Fruit fly (Drosophila melanogaster): ENCODE data around the gene CG15056.

The CG15056 gene

DNA sequence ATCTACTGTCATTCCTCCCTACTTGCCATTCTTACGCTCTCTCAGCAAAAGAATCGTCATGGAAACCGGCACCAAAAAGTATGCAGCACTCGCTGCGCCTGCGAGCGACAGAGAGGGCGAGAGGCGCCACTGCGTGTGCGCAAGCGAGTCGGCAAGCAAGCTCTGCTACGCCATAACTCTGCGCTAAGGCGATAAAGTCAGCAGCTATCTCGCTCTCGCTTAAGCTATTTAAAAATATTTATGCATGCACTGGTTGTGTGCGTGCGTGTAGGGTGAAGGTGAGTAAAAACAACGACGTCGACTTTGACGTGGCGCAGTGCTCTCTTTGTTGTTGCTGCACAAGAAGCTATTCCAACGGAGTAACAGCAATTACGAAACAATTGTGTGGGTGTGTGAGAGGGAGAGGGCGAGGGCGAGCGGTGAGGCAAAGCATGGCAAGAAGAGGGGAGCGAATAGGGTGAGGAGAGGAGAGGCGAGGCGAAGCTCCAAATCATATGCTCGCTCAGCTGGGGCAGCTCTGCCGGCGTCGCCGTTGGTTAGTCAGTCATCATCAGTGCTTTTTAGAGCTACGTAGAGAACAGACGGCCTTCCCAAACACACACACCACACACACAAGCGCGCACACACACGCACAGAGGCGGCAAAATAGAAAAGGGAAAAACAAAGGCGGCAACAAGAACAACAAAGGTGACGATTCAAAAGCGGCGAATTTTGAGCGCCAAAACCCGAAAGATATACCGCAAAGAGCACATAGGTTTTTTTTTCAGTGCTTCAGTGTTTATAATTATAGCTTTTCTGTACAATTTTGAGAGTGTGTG lies 49.0 kb upstream of the CG15056 start, which contains the start of gene CrebB (continued):
- TF ChIP-seq CG9797 (GFP tag; optimal IDR thresholded peaks at IDR 0.05) (no peak), maf-S (GFP tag; optimal IDR thresholded peaks at IDR 0.05) (no peak), Hr3 (GFP tag; optimal IDR thresholded peaks at IDR 0.05) (no peak), nau (GFP tag; optimal IDR thresholded peaks at IDR 0.05) (no peak), jigr1 (GFP tag; IDR thresholded peaks at IDR 0.05) (no peak), caup (GFP tag; optimal IDR thresholded peaks at IDR 0.05; ENCODE audit: severe bottlenecking) (peak; percentile 17), Side (GFP tag; optimal IDR thresholded peaks at IDR 0.05) (no peak), CG14667 (GFP tag; IDR thresholded peaks at IDR 0.05) (no peak), CG17361 (GFP tag; IDR thresholded peaks at IDR 0.05) (no peak), NK7.1 (GFP tag; optimal IDR thresholded peaks at IDR 0.05) (no peak), Mes4 (GFP tag; optimal IDR thresholded peaks at IDR 0.05) (no peak), CG1603 (tag; optimal IDR thresholded peaks at IDR 0.05) (peak; percentile 21), CG2120 (GFP tag; optimal IDR thresholded peaks at IDR 0.05) (peak; percentile 26), cato (GFP tag; optimal IDR thresholded peaks at IDR 0.05; ENCODE audit: borderline replicate concordance) (no peak), ranshi (GFP tag; IDR thresholded peaks at IDR 0.05) (no peak), sc (optimal IDR thresholded peaks at IDR 0.05) (no peak), sc (GFP tag; optimal IDR thresholded peaks at IDR 0.05) (no peak), CG8924 (tag; optimal IDR thresholded peaks at IDR 0.05) (no peak), vnd (GFP tag; IDR thresholded peaks at IDR 0.05; ENCODE audit: partially characterized antibody) (no peak), zfh1 (GFP tag; IDR thresholded peaks at IDR 0.05) (no peak), HLH3B (GFP tag; IDR thresholded peaks at IDR 0.05) (no peak; the same call in 1 of the 2 replicates), chn (GFP tag; optimal IDR thresholded peaks at IDR 0.05) (no peak), Hsf (GFP tag; optimal IDR thresholded peaks at IDR 0.05) (no peak), zen (tag; optimal IDR thresholded peaks at IDR 0.05) (no peak), CG4282 (GFP tag; optimal IDR thresholded peaks at IDR 0.05) (peak; percentile 7), D19A (tag; optimal IDR thresholded peaks at IDR 0.05) (no peak), Fer2 (tag; optimal IDR thresholded peaks at IDR 0.05) (no peak), CG5245 (GFP tag; optimal IDR thresholded peaks at IDR 0.05) (no peak), ems (GFP tag; optimal IDR thresholded peaks at IDR 0.05) (no peak), insv (GFP tag; optimal IDR thresholded peaks at IDR 0.05) (no peak), CG10431 (GFP tag; optimal IDR thresholded peaks at IDR 0.05) (no peak), twi (tag; optimal IDR thresholded peaks at IDR 0.05) (no peak), MESR4 (GFP tag; optimal IDR thresholded peaks at IDR 0.05) (no peak), Sry-δ (GFP tag; optimal IDR thresholded peaks at IDR 0.05) (no peak), en (GFP tag; optimal IDR thresholded peaks at IDR 0.05) (no peak), CG31224 (GFP tag; IDR thresholded peaks at IDR 0.05) (no peak; the same call in 1 of the 2 replicates), Antp (GFP tag; optimal IDR thresholded peaks at IDR 0.05) (peak; percentile 36), Bgb (GFP tag; IDR thresholded peaks at IDR 0.05; ENCODE audit: partially characterized antibody) (no peak), mam (GFP tag; optimal IDR thresholded peaks at IDR 0.05) (peak; percentile 44), CG30020 (tag; optimal IDR thresholded peaks at IDR 0.05) (no peak), CG31441 (GFP tag; IDR thresholded peaks at IDR 0.05) (no peak), abd-A (tag; optimal IDR thresholded peaks at IDR 0.05) (peak; percentile 98), Atf6 (GFP tag; IDR thresholded peaks at IDR 0.05) (no peak), unpg (GFP tag; optimal IDR thresholded peaks at IDR 0.05) (peak; percentile 5), danr (GFP tag; IDR thresholded peaks at IDR 0.05) (no peak), ftz-f1 (GFP tag; optimal IDR thresholded peaks at IDR 0.05) (peak; percentile 95), CG8765 (GFP tag; IDR thresholded peaks at IDR 0.05) (no peak), CG5953 (GFP tag; IDR thresholded peaks at IDR 0.05) (no peak), mld (GFP tag; IDR thresholded peaks at IDR 0.05; ENCODE audit: partially characterized antibody) (no peak), ttk (GFP tag; IDR thresholded peaks at IDR 0.05) (no peak), CG12071 (GFP tag; optimal IDR thresholded peaks at IDR 0.05) (no peak)
